Worm (Caenorhabditis elegans): ENCODE results near the gene Y57G11C.31.

- TF ChIP-seq egl-27 (tag; optimal IDR thresholded peaks at IDR 0.05) (no peak), ceh-82 (tag; optimal IDR thresholded peaks at IDR 0.05) (no peak), R02D3.7 (tag; optimal IDR thresholded peaks at IDR 0.05) (no peak), dpl-1 (GFP tag; optimal IDR thresholded peaks at IDR 0.05) (no peak), nhr-11 (tag; optimal IDR thresholded peaks at IDR 0.05) (no peak), fos-1 (tag; optimal IDR thresholded peaks at IDR 0.05) (no peak), mdt-29 (GFP tag; IDR thresholded peaks at IDR 0.05) (no peak), mep-1 (tag; optimal IDR thresholded peaks at IDR 0.05) (no peak), fkh-10 (GFP tag; optimal IDR thresholded peaks at IDR 0.05) (no peak), daf-12 (tag; optimal IDR thresholded peaks at IDR 0.05) (no peak), hlh-11 (tag; optimal IDR thresholded peaks at IDR 0.05) (no peak), nhr-76 (tag; optimal IDR thresholded peaks at IDR 0.05) (no peak), pha-4 (GFP tag; IDR thresholded peaks at IDR 0.05) (no peak), pha-4 (tag; optimal IDR thresholded peaks at IDR 0.05) (no peak), unc-130 (GFP tag; optimal IDR thresholded peaks at IDR 0.05) (no peak)
Observed at ce11 chrIV:14687716-14688115, 10.5 kb downstream of the Y57G11C.31 start.
